Worm (Caenorhabditis elegans) whole organism, young adult: ENCODE data around the gene mdt-28.

Source experiments
- B0336.3 ChIP-seq: fragments of 200-800 bp; sonication (Bioruptor generic); IDR thresholded peaks from 2 replicates; pipeline ENCODE4 v1.3.6; 2022; ENCODE audit warnings: missing genetic modification characterization, missing compliant biosample characterization
- C17E4.6 ChIP-seq: fragments of 200-800 bp; sonication (Bioruptor generic); IDR thresholded peaks from 2 replicates; pipeline ENCODE4 v1.3.6; 2022; ENCODE audit warnings: missing genetic modification reagents, missing genetic modification characterization, missing compliant biosample characterization
- D2030.7 ChIP-seq: fragments of 200-800 bp; sonication (Bioruptor generic); IDR thresholded peaks from 2 replicates; pipeline ENCODE4 v1.3.6; 2022; ENCODE audit warnings: missing genetic modification reagents, missing genetic modification characterization, missing compliant biosample characterization
- F10E7.11 ChIP-seq: sonication (generic microtip); optimal IDR thresholded peaks from 2 replicates; lab custom pipeline; 2017; ENCODE audit warnings: mild to moderate bottlenecking, missing genetic modification characterization, moderate library complexity, missing compliant biosample characterization
- F22D6.2 ChIP-seq: sonication (generic microtip); optimal IDR thresholded peaks from 2 replicates; lab custom pipeline; 2016; ENCODE audit warnings: mild to moderate bottlenecking, missing genetic modification characterization, missing compliant biosample characterization
- F23B12.7 ChIP-seq: sonication (generic microtip); optimal IDR thresholded peaks from 2 replicates; lab custom pipeline; 2017; ENCODE audit warnings: missing genetic modification characterization, mild to moderate bottlenecking, missing compliant biosample characterization, antibody characterized with exemption, moderate library complexity; ENCODE audit not compliant: insufficient read depth
- F33H1.4 ChIP-seq: fragments of 200-800 bp; sonication (Bioruptor generic); IDR thresholded peaks from 2 replicates; pipeline ENCODE4 v1.3.6; 2022; ENCODE audit warnings: missing genetic modification reagents, missing genetic modification characterization, missing compliant biosample characterization
- F37B4.10 ChIP-seq: fragments of 200-800 bp; sonication (Bioruptor generic); IDR thresholded peaks from 2 replicates; pipeline ENCODE4 v1.3.6; 2022; ENCODE audit warnings: missing genetic modification characterization, missing compliant biosample characterization
- F39B2.1 ChIP-seq: fragments of 200-800 bp; sonication (Bioruptor generic); IDR thresholded peaks from 2 replicates; pipeline ENCODE4 v1.3.6; 2022; ENCODE audit warnings: missing genetic modification reagents, missing genetic modification characterization, missing compliant biosample characterization
- F49E8.2 ChIP-seq: sonication (generic microtip); optimal IDR thresholded peaks from 3 replicates; lab custom pipeline; 2017; ENCODE audit warnings: missing genetic modification characterization, mild to moderate bottlenecking, missing compliant biosample characterization, antibody characterized with exemption, moderate library complexity; ENCODE audit not compliant: insufficient read depth
- K11D2.4 ChIP-seq: fragments of 200-800 bp; sonication (Bioruptor generic); IDR thresholded peaks from 2 replicates; pipeline ENCODE4 v1.3.6; 2022; ENCODE audit warnings: missing genetic modification reagents, missing genetic modification characterization, missing compliant biosample characterization
- T26A5.8 ChIP-seq: sonication (generic microtip); optimal IDR thresholded peaks from 2 replicates; lab custom pipeline; 2016; ENCODE audit warnings: missing genetic modification characterization, missing compliant biosample characterization
- Y53F4B.3 ChIP-seq: fragments of 200-800 bp; sonication (Bioruptor generic); IDR thresholded peaks from 2 replicates; pipeline ENCODE4 v1.3.6; 2022; ENCODE audit warnings: missing genetic modification reagents, missing genetic modification characterization, missing compliant biosample characterization
- Y53G8AR.9 ChIP-seq: fragments of 200-800 bp; sonication (Bioruptor generic); conservative IDR thresholded peaks from 2 replicates; pipeline ENCODE4 v1.3.6; 2022; ENCODE audit warnings: missing genetic modification reagents, missing genetic modification characterization, missing compliant biosample characterization
- Y95B8A.8 ChIP-seq: fragments of 200-800 bp; sonication (Bioruptor generic); IDR thresholded peaks from 2 replicates; pipeline ENCODE4 v1.3.6; 2022; ENCODE audit warnings: missing genetic modification reagents, missing genetic modification characterization, missing compliant biosample characterization
- ZK185.1 ChIP-seq: sonication (generic microtip); optimal IDR thresholded peaks from 2 replicates; lab custom pipeline; 2016; ENCODE audit warnings: mild to moderate bottlenecking, missing genetic modification characterization, missing compliant biosample characterization; ENCODE audit not compliant: poor library complexity, severe bottlenecking
- ama-1 ChIP-seq, 3 experiments: fragments of 150-350 bp in 1 of 3; sonication (generic microtip) in 2 of 3; optimal IDR thresholded peaks; 2 replicates each; lab custom pipeline; 2014 to 2018; ENCODE audit warnings: missing biosample characterization in 2 of 3, missing genetic modification characterization in 2 of 3, missing genetic modification reagents in 2 of 3
- aptf-3 ChIP-seq: fragments of 200-800 bp; sonication (Bioruptor generic); IDR thresholded peaks from 2 replicates; pipeline ENCODE4 v1.3.6; 2022; ENCODE audit warnings: missing genetic modification characterization, missing compliant biosample characterization
- athp-1 ChIP-seq: sonication (generic microtip); optimal IDR thresholded peaks from 2 replicates; lab custom pipeline; 2017; ENCODE audit warnings: mild to moderate bottlenecking, missing genetic modification characterization, missing compliant biosample characterization
- attf-5 ChIP-seq: fragments of 200-800 bp; sonication (Bioruptor generic); optimal IDR thresholded peaks from 2 replicates; lab custom pipeline; 2018; ENCODE audit warnings: mild to moderate bottlenecking, missing genetic modification characterization, missing compliant biosample characterization
- attf-6 ChIP-seq: fragments of 200-800 bp; sonication (Bioruptor generic); IDR thresholded peaks from 2 replicates; pipeline ENCODE4 v1.3.6; 2022; ENCODE audit warnings: missing genetic modification reagents, missing genetic modification characterization, missing compliant biosample characterization
- bed-2 ChIP-seq: fragments of 200-800 bp; sonication (Bioruptor generic); IDR thresholded peaks from 2 replicates; pipeline ENCODE4 v1.3.6; 2022; ENCODE audit warnings: missing genetic modification reagents, missing genetic modification characterization, missing compliant biosample characterization
- ccch-3 ChIP-seq: fragments of 200-800 bp; sonication (Bioruptor generic); optimal IDR thresholded peaks from 2 replicates; lab custom pipeline; 2018; ENCODE audit warnings: mild to moderate bottlenecking, missing genetic modification characterization, missing compliant biosample characterization
- ceh-58 ChIP-seq: fragments of 200-800 bp; sonication (Bioruptor generic); IDR thresholded peaks from 2 replicates; pipeline ENCODE4 v1.3.6; 2022; ENCODE audit warnings: missing genetic modification characterization, missing compliant biosample characterization
- chd-7 ChIP-seq: sonication (generic microtip); optimal IDR thresholded peaks from 2 replicates; lab custom pipeline; 2016; ENCODE audit warnings: mild to moderate bottlenecking, missing genetic modification characterization, moderate library complexity, missing compliant biosample characterization
- die-1 ChIP-seq: sonication (generic microtip); optimal IDR thresholded peaks from 2 replicates; lab custom pipeline; 2016; ENCODE audit warnings: missing genotype, mild to moderate bottlenecking, missing genetic modification characterization, missing compliant biosample characterization
- egl-18 ChIP-seq: fragments of 200-800 bp; sonication (Bioruptor generic); IDR thresholded peaks from 2 replicates; pipeline ENCODE4 v1.3.6; 2022; ENCODE audit warnings: missing genetic modification reagents, missing genetic modification characterization, missing compliant biosample characterization
- hlh-12 ChIP-seq: sonication (generic microtip); optimal IDR thresholded peaks from 2 replicates; lab custom pipeline; 2016; ENCODE audit warnings: missing genetic modification characterization, missing compliant biosample characterization
- hmg-1.2 ChIP-seq: fragments of 200-800 bp; sonication (Bioruptor generic); IDR thresholded peaks from 2 replicates; pipeline ENCODE4 v1.3.6; 2022; ENCODE audit warnings: missing genetic modification reagents, missing genetic modification characterization, missing compliant biosample characterization
- lin-35 ChIP-seq, 3 experiments: fragments of 150-350 bp in 2 of 3; sonication (generic microtip) in 1 of 3; optimal IDR thresholded peaks; 2 replicates each; lab custom pipeline; 2014 to 2018; ENCODE audit warnings: missing biosample characterization in 3 of 3, missing genetic modification characterization in 3 of 3, missing genetic modification reagents in 3 of 3
- lin-54 ChIP-seq: fragments of 200-800 bp; sonication (Bioruptor generic); optimal IDR thresholded peaks from 2 replicates; lab custom pipeline; 2018; ENCODE audit warnings: mild to moderate bottlenecking, missing genetic modification characterization, missing compliant biosample characterization
- madf-10 ChIP-seq: sonication (generic microtip); optimal IDR thresholded peaks from 2 replicates; lab custom pipeline; 2016; ENCODE audit warnings: mild to moderate bottlenecking, missing genetic modification characterization, missing compliant biosample characterization
- madf-8 ChIP-seq: fragments of 200-800 bp; sonication (Bioruptor generic); conservative IDR thresholded peaks from 2 replicates; pipeline ENCODE4 v1.3.6; 2022; ENCODE audit warnings: missing genetic modification reagents, missing genetic modification characterization, missing compliant biosample characterization
- mel-28 ChIP-seq: sonication (generic microtip); optimal IDR thresholded peaks from 2 replicates; lab custom pipeline; 2016; ENCODE audit warnings: borderline replicate concordance, mild to moderate bottlenecking, missing genetic modification characterization, missing compliant biosample characterization
- mes-4 ChIP-seq: sonication (generic microtip); optimal IDR thresholded peaks from 2 replicates; lab custom pipeline; 2016; ENCODE audit warnings: missing genotype, missing genetic modification characterization, missing compliant biosample characterization
- mxl-1 ChIP-seq: sonication (generic microtip); optimal IDR thresholded peaks from 2 replicates; lab custom pipeline; 2016; ENCODE audit warnings: missing genetic modification characterization, missing compliant biosample characterization
- nhr-179 ChIP-seq: sonication (generic microtip); optimal IDR thresholded peaks from 2 replicates; lab custom pipeline; 2016; ENCODE audit warnings: mild to moderate bottlenecking, missing genetic modification characterization, missing compliant biosample characterization
- nhr-90 ChIP-seq: sonication (generic microtip); optimal IDR thresholded peaks from 2 replicates; lab custom pipeline; 2016; ENCODE audit warnings: missing genotype, mild to moderate bottlenecking, missing genetic modification characterization, missing compliant biosample characterization
- rec-8 ChIP-seq, 2 experiments: sonication (generic microtip); optimal IDR thresholded peaks; 2 replicates each; lab custom pipeline; 2016; ENCODE audit warnings: mild to moderate bottlenecking in 2 of 2, missing genetic modification characterization in 2 of 2, missing genetic modification reagents in 2 of 2, missing genotype in 2 of 2, missing biosample characterization in 1 of 2, missing compliant biosample characterization in 1 of 2, moderate library complexity in 1 of 2
- rpc-1 ChIP-seq, 2 experiments: fragments of 150-350 bp in 1 of 2; sonication (generic microtip) in 1 of 2; optimal IDR thresholded peaks; 2 replicates each; lab custom pipeline; 2014 to 2018; ENCODE audit warnings: missing biosample characterization in 1 of 2, missing genetic modification characterization in 1 of 2, missing genetic modification reagents in 1 of 2, missing genotype in 1 of 2
- sea-2 ChIP-seq: fragments of 200-800 bp; sonication (Bioruptor generic); IDR thresholded peaks from 2 replicates; pipeline ENCODE4 v1.3.6; 2022; ENCODE audit warnings: missing genetic modification characterization, missing compliant biosample characterization
- somi-1 ChIP-seq: fragments of 200-800 bp; sonication (Bioruptor generic); optimal IDR thresholded peaks from 2 replicates; lab custom pipeline; 2018; ENCODE audit warnings: mild to moderate bottlenecking, missing genetic modification characterization, missing compliant biosample characterization
- sptf-2 ChIP-seq: fragments of 200-800 bp; sonication (Bioruptor generic); optimal IDR thresholded peaks from 2 replicates; lab custom pipeline; 2018; ENCODE audit warnings: mild to moderate bottlenecking, missing genetic modification characterization, missing compliant biosample characterization
- tlf-1 ChIP-seq: fragments of 200-800 bp; sonication (Bioruptor generic); optimal IDR thresholded peaks from 2 replicates; lab custom pipeline; 2018; ENCODE audit warnings: mild to moderate bottlenecking, missing genetic modification characterization, missing compliant biosample characterization
- unc-62 ChIP-seq: fragments of 150-350 bp; optimal IDR thresholded peaks from 2 replicates; lab custom pipeline; 2014; ENCODE audit warnings: missing biosample characterization, missing genetic modification reagents, missing genetic modification characterization
- xnd-1 ChIP-seq: sonication (generic microtip); optimal IDR thresholded peaks from 2 replicates; lab custom pipeline; 2016; ENCODE audit warnings: missing genotype, missing genetic modification reagents, missing genetic modification characterization, missing compliant biosample characterization
- ztf-22 ChIP-seq: fragments of 200-800 bp; sonication (Bioruptor generic); optimal IDR thresholded peaks from 2 replicates; lab custom pipeline; 2018; ENCODE audit warnings: mild to moderate bottlenecking, missing genetic modification characterization, moderate library complexity, missing compliant biosample characterization
- ztf-25 ChIP-seq: fragments of 200-800 bp; sonication (Bioruptor generic); IDR thresholded peaks from 2 replicates; pipeline ENCODE4 v1.3.6; 2022; ENCODE audit warnings: missing genetic modification reagents, missing genetic modification characterization, missing compliant biosample characterization

mdt-28 gene

ce11 chrV:15551642-15552041, 23.6 kb downstream of the mdt-28 start (continued):
- TF ChIP-seq lin-35 (GFP tag; optimal IDR thresholded peaks at IDR 0.05; lab: Kevin White, UChicago) (peak in 1 of 3 experiments; percentile 54), C17E4.6 (GFP tag; lab: Robert Waterston, UW) (peak; percentile 30; the same call in 1 of the 2 replicates), ceh-58 (GFP tag; lab: Robert Waterston, UW) (no peak), nhr-90 (tag; lab: Kevin White, UChicago) (peak; percentile 49), ama-1 (optimal IDR thresholded peaks at IDR 0.05; lab: Kevin White, UChicago) (no peak), ama-1 (GFP tag; optimal IDR thresholded peaks at IDR 0.05; lab: Kevin White, UChicago) (peak; percentile 22 to 32), attf-5 (GFP tag; lab: Kevin White, UChicago) (peak; percentile 51), rec-8 (tag; optimal IDR thresholded peaks at IDR 0.05; lab: Kevin White, UChicago) (peak; percentile 36 to 56), die-1 (peak; percentile 81), xnd-1 (tag; lab: Kevin White, UChicago) (no peak), chd-7 (peak; percentile 60), mes-4 (tag; lab: Kevin White, UChicago) (peak; percentile 32), F33H1.4 (GFP tag; lab: Robert Waterston, UW) (peak; percentile 30; the same call in 1 of the 2 replicates), ztf-22 (peak; percentile 36), madf-10 (peak; percentile 62), F37B4.10 (no peak), unc-62 (no peak), mxl-1 (tag; lab: Kevin White, UChicago) (peak; percentile 33), F39B2.1 (no peak), F49E8.2 (tag; lab: Kevin White, UChicago) (peak; percentile 19), tlf-1 (no peak), lin-54 (GFP tag; lab: Kevin White, UChicago) (peak; percentile 42), Y53F4B.3 (GFP tag; lab: Robert Waterston, UW) (peak; percentile 52; the same call in 1 of the 2 replicates), F10E7.11 (tag; lab: Kevin White, UChicago) (no peak), sea-2 (GFP tag; lab: Robert Waterston, UW) (no peak), somi-1 (GFP tag; lab: Kevin White, UChicago) (no peak), sptf-2 (GFP tag; lab: Kevin White, UChicago) (no peak), madf-8 (GFP tag; lab: Robert Waterston, UW) (no peak), D2030.7 (GFP tag; lab: Robert Waterston, UW) (peak; percentile 70), nhr-179 (peak; percentile 44), rpc-1 (optimal IDR thresholded peaks at IDR 0.05; lab: Kevin White, UChicago) (peak; percentile 80), rpc-1 (tag; optimal IDR thresholded peaks at IDR 0.05; lab: Kevin White, UChicago) (peak; percentile 85), ztf-25 (peak; percentile 58; the same call in 1 of the 2 replicates), athp-1 (tag; lab: Kevin White, UChicago) (peak; percentile 27), attf-6 (GFP tag; lab: Robert Waterston, UW) (no peak), T26A5.8 (tag; lab: Kevin White, UChicago) (no peak), Y53G8AR.9 (no peak), K11D2.4 (GFP tag; lab: Robert Waterston, UW) (no peak), bed-2 (no peak), mel-28 (tag; lab: Kevin White, UChicago) (peak; percentile 34), F23B12.7 (tag; lab: Kevin White, UChicago) (peak; percentile 58), B0336.3 (GFP tag; lab: Robert Waterston, UW) (peak; percentile 43; the same call in 1 of the 2 replicates), ZK185.1 (peak; percentile 34), ccch-3 (GFP tag; lab: Kevin White, UChicago) (no peak), Y95B8A.8 (GFP tag; lab: Robert Waterston, UW) (no peak), aptf-3 (GFP tag; lab: Robert Waterston, UW) (no peak), egl-18 (GFP tag; lab: Robert Waterston, UW) (no peak), hlh-12 (tag; lab: Kevin White, UChicago) (no peak), F22D6.2 (tag; lab: Kevin White, UChicago) (no peak), hmg-1.2 (peak; percentile 81)
